Worm (Caenorhabditis elegans): ENCODE data around the gene C23F12.9.

ce11 chrX:9401963-9402362 is 8.1 kb downstream of the C23F12.9 start:
- no peak for TF ChIP-seq med-1 (GFP tag; optimal IDR thresholded peaks at IDR 0.05; ENCODE audit: insufficient read depth)
- no peak for TF ChIP-seq T22C8.4 (GFP tag; IDR thresholded peaks at IDR 0.05)
- TF ChIP-seq flt-1 (GFP tag; IDR thresholded peaks at IDR 0.05), result 0 out of 2 replicates have a peak, but pooled peaks have one; percentile 61
- no peak for TF ChIP-seq ztf-23 (GFP tag; IDR thresholded peaks at IDR 0.05)
